Fruit fly (Drosophila melanogaster) whole organism, larva: ENCODE data around the gene Mocs2B.
"Not testable (repeated sequence)": the region's sequence is repeated elsewhere in the genome, so short reads cannot be mapped to it uniquely, and the experiment has no call there.

Experiments used
- noc ChIP-seq: fragments of 200-800 bp; sonication (Bioruptor generic); optimal IDR thresholded peaks from 3 replicates; lab custom pipeline; 2019; ENCODE audit warnings: missing biosample characterization, mild to moderate bottlenecking, missing genetic modification characterization, moderate library complexity

Gene Mocs2B

dm6 chr3R:25127231-25127689 is at the start of gene Mocs2B, which contains the start of the genes Mocs2A and Clbn:
Mocs2B (minus strand) TSS chr3R:25127359.
Mocs2A (minus strand) TSS chr3R:25127359.
Clbn (plus strand) TSS chr3R:25127502.
- no peak for TF ChIP-seq noc (tag; lab: Kevin White, UChicago)

DNA sequence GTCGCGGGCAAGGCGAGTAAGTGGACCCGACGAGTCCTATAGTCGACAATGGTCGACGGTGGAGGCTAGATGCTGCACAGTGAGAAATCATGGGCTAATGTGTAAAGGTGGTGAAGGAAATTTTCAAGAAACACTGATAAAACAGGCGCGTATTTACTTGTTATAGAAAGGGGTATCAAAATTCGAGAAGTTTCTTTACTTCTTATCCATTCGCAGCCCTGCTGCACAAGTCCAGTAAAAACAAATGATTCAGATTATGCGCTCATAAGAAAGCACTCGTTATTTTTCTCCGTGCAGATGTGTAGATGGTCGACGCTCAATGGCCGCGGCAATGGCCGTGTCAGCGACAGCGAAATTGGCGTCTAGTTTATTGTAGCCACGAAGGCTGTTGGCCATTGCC is 49.4 kb upstream of the Mocs2B start:
- TF ChIP-seq noc (tag; lab: Kevin White, UChicago) = no peak

DNA sequence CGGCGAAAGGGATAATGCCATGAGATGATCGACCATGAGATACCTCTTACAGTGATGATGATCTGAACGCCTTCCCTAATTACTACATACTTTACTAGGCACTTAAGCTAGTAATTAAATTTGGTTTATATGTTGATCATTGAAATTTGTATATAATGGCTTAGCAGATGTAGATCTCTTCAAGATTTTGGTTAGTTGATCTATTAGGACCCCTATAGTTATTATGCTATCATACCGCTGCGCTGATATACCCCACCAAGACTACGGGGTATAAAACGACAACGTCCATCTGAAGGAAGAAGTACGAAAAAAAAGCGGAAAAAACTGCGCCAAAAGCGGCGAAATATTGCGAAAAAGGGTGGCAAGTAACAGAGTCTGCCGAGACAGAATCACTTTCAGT is 47.1 kb upstream of the Mocs2B start:
- TF ChIP-seq noc (tag; lab: Kevin White, UChicago) = no peak

DNA sequence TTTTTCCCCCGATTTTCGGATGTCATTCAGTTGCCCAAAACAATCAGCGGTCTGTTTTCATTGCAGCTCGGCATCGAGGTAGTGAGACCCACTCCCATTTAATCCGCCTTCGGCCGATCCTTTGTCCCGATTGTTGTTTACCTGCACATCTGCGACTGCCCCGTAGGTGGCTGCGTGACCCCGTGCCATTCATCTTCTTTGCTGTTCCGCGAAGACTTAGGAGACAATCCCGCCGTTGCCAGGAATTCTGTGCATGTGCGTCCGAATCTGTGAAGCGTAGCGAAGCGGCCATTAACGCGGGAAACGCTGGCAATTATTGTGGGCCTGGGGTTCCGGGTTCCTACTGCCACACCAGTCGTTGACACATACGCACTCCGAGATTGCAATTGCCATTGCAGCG is 45.8 kb upstream of the Mocs2B start:
- TF ChIP-seq noc (tag; lab: Kevin White, UChicago) = no peak

DNA sequence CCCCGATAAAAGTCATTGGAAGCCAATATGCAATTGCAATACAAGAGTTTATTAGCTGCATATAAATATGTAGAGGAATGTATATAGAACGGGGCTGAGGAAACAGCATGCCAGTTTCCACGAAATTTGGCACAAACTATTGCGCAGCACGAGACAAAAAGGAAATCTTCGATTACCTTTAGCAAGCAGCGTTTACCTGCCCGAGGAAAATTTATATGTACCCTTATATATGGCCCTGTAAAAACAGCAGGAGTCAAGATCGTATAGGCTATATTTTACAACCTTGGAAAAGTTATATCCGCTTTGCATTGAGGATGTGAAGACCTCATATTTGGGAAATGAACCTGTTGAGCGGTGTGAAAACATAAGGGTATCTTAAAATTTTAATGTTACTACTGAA is 45.2 kb upstream of the Mocs2B start:
- TF ChIP-seq noc (tag; lab: Kevin White, UChicago) = no peak

- TF ChIP-seq noc (tag; lab: Kevin White, UChicago) = no peak
These were observed 41.3 kb upstream of the Mocs2B start for dm6 chr3R:25168259-25168972.

DNA sequence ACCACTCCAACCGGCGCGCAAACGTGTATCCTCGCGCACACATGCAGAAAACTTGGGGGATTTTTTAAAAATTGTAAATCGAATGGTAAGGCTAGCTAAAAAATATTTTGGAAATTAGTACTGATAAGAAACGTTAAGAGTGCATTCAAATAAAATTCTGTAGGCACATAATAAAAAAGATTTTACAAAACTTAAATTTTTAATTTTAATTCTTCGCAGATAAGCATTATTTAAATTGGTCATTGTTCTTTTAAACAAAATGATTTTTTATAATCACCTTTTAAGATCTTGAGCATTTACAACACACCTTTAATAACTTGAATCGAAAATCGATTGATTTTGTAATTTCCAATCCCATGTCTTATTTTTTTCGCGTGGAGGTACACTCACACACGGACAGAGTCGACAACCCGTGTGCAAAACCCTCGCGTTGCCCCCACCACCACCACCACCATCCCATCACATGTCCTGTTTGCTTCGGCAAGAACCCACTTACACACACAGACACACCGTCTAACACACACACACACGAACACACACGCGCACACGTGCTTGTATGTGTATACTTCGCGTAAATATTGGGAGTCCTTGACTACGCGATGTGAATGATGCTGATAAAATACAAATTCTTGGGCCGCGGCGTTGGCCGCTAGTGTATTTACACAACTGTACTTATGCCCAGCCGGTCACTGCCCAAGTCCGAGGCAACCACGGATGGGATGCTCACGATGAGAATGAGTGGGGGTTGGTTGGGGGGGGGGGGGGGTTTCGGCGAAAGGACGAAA is 40.4 kb upstream of the Mocs2B start:
- TF ChIP-seq noc (tag; lab: Kevin White, UChicago) = no peak

- TF ChIP-seq noc (tag; lab: Kevin White, UChicago) = no peak
These were observed 39.6 kb upstream of the Mocs2B start for dm6 chr3R:25166788-25167187.

DNA sequence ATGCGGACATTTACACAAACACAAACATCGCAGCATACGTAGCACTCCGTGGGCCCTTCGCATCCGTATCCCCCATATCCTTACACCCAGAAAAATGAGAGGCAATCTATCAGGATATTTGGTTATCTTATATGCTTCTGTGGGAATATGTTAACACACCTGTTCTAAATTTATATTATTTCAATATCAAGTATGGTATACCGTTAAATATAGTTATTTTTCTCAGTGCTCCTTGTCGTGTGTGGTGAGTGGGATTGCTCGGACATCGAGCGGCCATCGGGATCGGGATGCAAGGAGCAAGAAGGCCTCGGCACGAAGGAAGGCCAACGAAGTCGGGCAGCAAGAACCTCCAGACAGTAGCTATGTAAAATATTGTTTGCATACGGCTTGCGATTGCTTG is 34.4 kb upstream of the Mocs2B start:
- no peak for TF ChIP-seq noc (tag; lab: Kevin White, UChicago)

- no peak for TF ChIP-seq noc (tag; lab: Kevin White, UChicago)
These were observed 25.2 kb upstream of the Mocs2B start for dm6 chr3R:25152342-25152741.

DNA sequence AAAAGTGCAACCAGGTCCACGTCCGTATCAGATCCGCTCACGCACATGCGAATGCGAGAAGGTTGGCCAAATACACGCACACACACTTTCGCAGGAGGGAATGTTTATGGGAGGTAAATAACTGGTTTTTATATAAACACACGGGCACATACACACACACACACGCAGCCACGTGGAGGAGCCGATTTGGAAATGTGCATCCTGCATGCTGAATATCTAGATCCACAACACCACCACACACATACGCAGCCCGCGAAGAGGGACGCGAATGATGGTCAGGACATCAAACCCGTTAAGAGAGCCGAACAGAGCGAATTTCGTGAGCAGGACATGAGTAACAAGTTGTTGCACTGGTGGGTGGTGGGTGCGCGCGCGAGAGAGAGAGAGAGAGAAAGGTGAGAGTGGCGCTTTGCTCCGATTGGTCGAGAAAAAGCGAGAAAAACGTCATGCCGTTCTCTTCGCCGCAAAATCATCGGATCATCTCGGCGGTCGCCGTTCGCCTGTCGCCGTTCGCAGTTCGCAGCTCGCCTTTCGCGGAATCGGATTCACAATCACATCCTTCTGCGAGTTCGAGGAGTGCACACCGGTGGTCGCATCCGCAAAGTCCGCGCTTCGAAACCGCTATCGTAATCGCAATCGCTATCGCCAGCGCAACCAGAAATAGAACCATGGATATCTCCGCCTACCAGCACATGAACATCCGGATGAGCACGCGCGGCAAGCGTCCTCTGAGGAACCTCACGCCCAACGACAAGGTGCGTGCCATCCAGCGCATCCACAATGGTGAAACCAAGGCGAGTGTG is 10.6 kb upstream of the Mocs2B start, which contains the start of gene danr:
Gene danr (plus strand): TSS at position 508 of the 803 bp plus-strand sequence.
- no peak for TF ChIP-seq noc (tag; lab: Kevin White, UChicago)

dm6 chr3R:25131042-25131441 is 3.9 kb upstream of the Mocs2B start, which contains the start of gene Bili:
Bili (plus strand) TSS chr3R:25131306.
- not testable (repeated sequence) for TF ChIP-seq noc (tag; lab: Kevin White, UChicago)

DNA sequence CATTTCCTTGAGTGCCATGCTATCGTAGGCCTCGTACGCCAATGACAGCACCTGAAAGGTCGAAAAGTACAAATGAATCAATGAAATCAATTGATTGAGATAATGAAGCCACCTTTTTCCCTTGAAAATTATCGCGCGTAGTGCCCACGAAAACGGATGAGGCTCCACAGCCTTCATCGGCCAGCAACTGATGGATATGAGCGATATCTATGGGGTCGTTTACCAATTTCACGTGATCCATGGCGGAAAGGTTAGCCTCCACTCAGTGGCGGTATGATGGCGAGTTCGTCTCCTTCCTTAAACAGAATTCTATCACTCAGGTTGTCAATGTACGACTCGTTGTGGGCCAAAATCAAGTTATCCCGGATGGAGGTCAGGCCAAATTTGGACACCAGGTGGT is 336 bp downstream of the Mocs2B start:
- TF ChIP-seq noc (tag; lab: Kevin White, UChicago) = no peak

DNA sequence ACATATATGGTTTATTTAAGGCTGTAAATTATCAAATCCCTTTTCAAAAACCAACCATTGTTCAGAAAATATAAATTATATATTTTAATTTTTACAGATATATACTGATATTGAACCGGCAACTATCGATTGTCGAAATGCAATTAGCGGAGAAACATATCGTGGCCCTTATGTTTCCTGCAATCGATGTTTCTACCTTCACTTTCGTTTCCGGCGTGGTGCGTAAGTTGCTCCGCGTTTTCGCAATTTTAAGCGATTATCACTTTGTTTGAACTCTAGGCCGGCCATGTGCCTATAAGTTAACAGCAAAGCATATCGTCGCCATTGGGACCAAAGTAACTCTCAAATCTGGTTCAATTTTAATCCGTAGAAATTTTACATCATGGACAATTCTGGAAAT is 3.9 kb downstream of the Mocs2B start, which contains the start of gene vig2:
Gene vig2 (plus strand): TSS at position 112 of the 400 bp plus-strand sequence.
- not testable (repeated sequence) for TF ChIP-seq noc (tag; lab: Kevin White, UChicago)

DNA sequence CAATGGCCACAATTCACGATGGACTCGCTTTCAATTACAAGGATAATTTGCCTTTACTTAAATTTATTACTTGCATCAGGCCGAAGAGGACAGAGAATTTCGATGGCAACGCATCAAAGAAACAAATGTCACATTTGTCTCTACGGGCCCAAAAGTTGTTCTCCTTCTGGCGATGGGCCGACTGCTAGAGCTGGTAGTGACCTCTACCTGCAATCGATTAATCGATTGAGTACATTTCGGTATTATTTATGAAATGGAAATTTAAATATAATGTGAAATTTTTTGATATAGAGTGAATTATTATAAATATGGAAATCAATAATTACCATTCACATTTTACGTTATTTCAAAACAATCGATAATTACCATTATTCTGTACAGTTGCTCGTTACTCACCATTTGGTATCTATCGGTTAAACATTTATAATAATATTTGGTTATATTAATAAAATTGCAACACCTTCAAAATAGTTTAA is 4.4 kb downstream of the Mocs2B start, which contains the start of the genes CG31510 and TTLL5:
Gene CG31510 (minus strand): TSS at position 185 of the 476 bp plus-strand sequence.
Gene TTLL5 (minus strand): TSS at position 185 of the 476 bp plus-strand sequence.
- no peak for TF ChIP-seq noc (tag; lab: Kevin White, UChicago)
